Fruit fly (Drosophila melanogaster) whole organism, embryonic: ENCODE data around the gene Tnpo-SR.
A peak's percentile ranks its signal among the peaks of the same experiment; 100 is the strongest.

ENCODE experiments used
- Adf1 ChIP-seq: fragments of 200-800 bp; sonication (Bioruptor generic); IDR thresholded peaks from 2 replicates; pipeline ENCODE4 v1.3.6; 2022; ENCODE audit warnings: missing biosample characterization, missing genetic modification characterization
- Bgb ChIP-seq: fragments of 200-800 bp; sonication (Bioruptor generic); IDR thresholded peaks from 2 replicates; pipeline ENCODE4 v1.3.6; 2022; ENCODE audit warnings: missing biosample characterization, missing genetic modification characterization; ENCODE audit not compliant: partially characterized antibody
- Blimp-1 ChIP-seq: fragments of 200-800 bp; sonication (Bioruptor generic); optimal IDR thresholded peaks from 3 replicates; lab custom pipeline; 2018; ENCODE audit warnings: missing biosample characterization, missing genetic modification characterization, mild to moderate bottlenecking, moderate library complexity, missing genetic modification reagents
- CG12769 ChIP-seq: fragments of 200-800 bp; sonication (Bioruptor generic); optimal IDR thresholded peaks from 2 replicates; lab custom pipeline; 2019; ENCODE audit warnings: missing biosample characterization, mild to moderate bottlenecking, missing genetic modification characterization, moderate library complexity
- CG17385 ChIP-seq: fragments of 200-800 bp; sonication (Bioruptor generic); optimal IDR thresholded peaks from 3 replicates; lab custom pipeline; 2018; ENCODE audit warnings: missing biosample characterization, mild to moderate bottlenecking, missing genetic modification characterization
- CG1832 ChIP-seq: fragments of 200-800 bp; sonication (Bioruptor generic); optimal IDR thresholded peaks from 2 replicates; lab custom pipeline; 2017; ENCODE audit warnings: missing biosample characterization, mild to moderate bottlenecking, missing genetic modification characterization, inconsistent platforms
- CG18599 ChIP-seq: fragments of 200-800 bp; sonication (Bioruptor generic); optimal IDR thresholded peaks from 3 replicates; lab custom pipeline; 2017; ENCODE audit warnings: missing biosample characterization, missing genetic modification characterization, mild to moderate bottlenecking, moderate library complexity, missing genetic modification reagents
- CG2199 ChIP-seq: fragments of 200-800 bp; sonication (Bioruptor generic); IDR thresholded peaks from 3 replicates; pipeline ENCODE4 v1.3.6; 2022; ENCODE audit warnings: missing biosample characterization, missing genetic modification characterization
- CG32532 ChIP-seq: fragments of 200-800 bp; sonication (Bioruptor generic); IDR thresholded peaks from 2 replicates; pipeline ENCODE4 v1.3.6; 2022; ENCODE audit warnings: missing biosample characterization, missing genetic modification characterization
- CG34224 ChIP-seq: fragments of 200-800 bp; sonication (Bioruptor generic); IDR thresholded peaks from 3 replicates; pipeline ENCODE4 v1.3.6; 2022; ENCODE audit warnings: missing biosample characterization, missing genetic modification characterization; ENCODE audit not compliant: partially characterized antibody
- CG34376 ChIP-seq: fragments of 200-800 bp; sonication (Bioruptor generic); optimal IDR thresholded peaks from 2 replicates; lab custom pipeline; 2018; ENCODE audit warnings: missing biosample characterization, mild to moderate bottlenecking, missing genetic modification characterization
- CG34422 ChIP-seq: fragments of 200-800 bp; sonication (Bioruptor generic); IDR thresholded peaks from 3 replicates; pipeline ENCODE4 v1.3.6; 2022; ENCODE audit warnings: missing biosample characterization, missing genetic modification characterization
- CG4360 ChIP-seq: fragments of 200-800 bp; sonication (Bioruptor generic); IDR thresholded peaks from 2 replicates; pipeline ENCODE4 v1.3.6; 2022; ENCODE audit warnings: missing biosample characterization, missing genetic modification characterization
- CG4424 ChIP-seq: fragments of 200-800 bp; sonication (Bioruptor generic); optimal IDR thresholded peaks from 3 replicates; lab custom pipeline; 2016; ENCODE audit warnings: missing biosample characterization, missing genetic modification characterization
- CG5180 ChIP-seq: fragments of 200-800 bp; sonication (Bioruptor generic); optimal IDR thresholded peaks from 3 replicates; lab custom pipeline; 2017; ENCODE audit warnings: missing biosample characterization, missing genetic modification characterization, mild to moderate bottlenecking, moderate library complexity, missing genetic modification reagents
- CG5953 ChIP-seq: fragments of 200-800 bp; sonication (Bioruptor generic); IDR thresholded peaks from 2 replicates; pipeline ENCODE4 v1.3.6; 2022; ENCODE audit warnings: missing biosample characterization, missing genetic modification characterization
- CG6683 ChIP-seq: fragments of 200-800 bp; sonication (Bioruptor generic); optimal IDR thresholded peaks from 2 replicates; lab custom pipeline; 2017; ENCODE audit warnings: missing biosample characterization, mild to moderate bottlenecking, missing genetic modification characterization, missing genetic modification reagents
- CG7786 ChIP-seq: fragments of 200-800 bp; sonication (Bioruptor generic); optimal IDR thresholded peaks from 2 replicates; lab custom pipeline; 2016; ENCODE audit warnings: missing biosample characterization, missing genetic modification characterization
- CG8281 ChIP-seq: fragments of 200-800 bp; sonication (Bioruptor generic); optimal IDR thresholded peaks from 2 replicates; lab custom pipeline; 2018; ENCODE audit warnings: missing biosample characterization, mild to moderate bottlenecking, missing genetic modification characterization, moderate library complexity
- CG8359 ChIP-seq: fragments of 200-800 bp; sonication (Bioruptor generic); optimal IDR thresholded peaks from 2 replicates; lab custom pipeline; 2017; ENCODE audit warnings: missing biosample characterization, mild to moderate bottlenecking, missing genetic modification characterization, borderline replicate concordance
- Drgx ChIP-seq: fragments of 200-800 bp; sonication (Bioruptor generic); IDR thresholded peaks from 2 replicates; pipeline ENCODE4 v1.3.6; 2022; ENCODE audit warnings: missing biosample characterization, missing genetic modification characterization
- ERR ChIP-seq: fragments of 200-800 bp; sonication (Bioruptor generic); optimal IDR thresholded peaks from 2 replicates; lab custom pipeline; 2016; ENCODE audit warnings: missing biosample characterization, missing genetic modification characterization
- H15 ChIP-seq: fragments of 200-800 bp; sonication (Bioruptor generic); IDR thresholded peaks from 3 replicates; pipeline ENCODE4 v1.3.6; 2022; ENCODE audit warnings: missing biosample characterization, missing genetic modification characterization
- Lim3 ChIP-seq: fragments of 200-800 bp; sonication (Bioruptor generic); IDR thresholded peaks from 2 replicates; pipeline ENCODE4 v1.3.6; 2022; ENCODE audit warnings: missing biosample characterization, missing genetic modification characterization
- Max ChIP-seq: fragments of 200-800 bp; sonication (Bioruptor generic); optimal IDR thresholded peaks from 2 replicates; lab custom pipeline; 2016; ENCODE audit warnings: missing biosample characterization, mild to moderate bottlenecking, missing genetic modification characterization
- Med ChIP-seq: fragments of 200-800 bp; sonication (Bioruptor generic); peaks from one replicate; lab custom pipeline; 2016; ENCODE audit warnings: missing biosample characterization, missing genetic modification characterization, mild to moderate bottlenecking, inconsistent platforms, moderate library complexity
- Poxn ChIP-seq: fragments of 200-800 bp; sonication (Bioruptor generic); IDR thresholded peaks from 2 replicates; pipeline ENCODE4 v1.3.6; 2022; ENCODE audit warnings: missing biosample characterization, missing genetic modification characterization
- Vsx1 ChIP-seq: fragments of 200-800 bp; sonication (Bioruptor generic); optimal IDR thresholded peaks from 2 replicates; lab custom pipeline; 2017; ENCODE audit warnings: missing biosample characterization, mild to moderate bottlenecking, missing genetic modification characterization, missing genetic modification reagents
- aop ChIP-seq: fragments of 200-800 bp; sonication (Bioruptor generic); IDR thresholded peaks from 2 replicates; pipeline ENCODE4 v1.3.6; 2022; ENCODE audit warnings: missing biosample characterization, missing genetic modification characterization
- bsh ChIP-seq, 2 experiments: fragments of 200-800 bp; sonication (Bioruptor generic); optimal IDR thresholded peaks; 2 replicates each; lab custom pipeline; 2017 to 2018; ENCODE audit warnings: mild to moderate bottlenecking in 2 of 2, missing biosample characterization in 2 of 2, missing genetic modification characterization in 2 of 2, moderate library complexity in 1 of 2
- ci ChIP-seq: fragments of 200-800 bp; sonication (Bioruptor generic); IDR thresholded peaks from 3 replicates; pipeline ENCODE4 v1.3.6; 2022; ENCODE audit warnings: missing biosample characterization, missing genetic modification characterization
- crol ChIP-seq: fragments of 200-800 bp; sonication (Bioruptor generic); IDR thresholded peaks from 2 replicates; pipeline ENCODE4 v1.3.6; 2022; ENCODE audit warnings: missing biosample characterization, missing genetic modification characterization
- cwo ChIP-seq: fragments of 200-800 bp; sonication (Bioruptor generic); optimal IDR thresholded peaks from 3 replicates; lab custom pipeline; 2017; ENCODE audit warnings: missing biosample characterization, missing genetic modification characterization, mild to moderate bottlenecking, moderate library complexity, missing genetic modification reagents
- fd3F ChIP-seq: fragments of 200-800 bp; sonication (Bioruptor generic); optimal IDR thresholded peaks from 2 replicates; lab custom pipeline; 2018; ENCODE audit warnings: missing biosample characterization, mild to moderate bottlenecking, missing genetic modification characterization, moderate library complexity
- ftz-f1 ChIP-seq: fragments of 200-800 bp; sonication (Bioruptor generic); optimal IDR thresholded peaks from 2 replicates; lab custom pipeline; 2016; ENCODE audit warnings: missing biosample characterization, missing genetic modification characterization
- gro ChIP-seq: fragments of 200-800 bp; sonication (Bioruptor generic); optimal IDR thresholded peaks from 2 replicates; lab custom pipeline; 2016; ENCODE audit warnings: missing biosample characterization, missing genetic modification characterization
- lab ChIP-seq: fragments of 200-800 bp; sonication (Bioruptor generic); optimal IDR thresholded peaks from 3 replicates; lab custom pipeline; 2017; ENCODE audit warnings: missing biosample characterization, missing genetic modification characterization, mild to moderate bottlenecking, moderate library complexity, missing genetic modification reagents
- nom ChIP-seq: fragments of 200-800 bp; sonication (Bioruptor generic); optimal IDR thresholded peaks from 2 replicates; lab custom pipeline; 2017; ENCODE audit warnings: missing biosample characterization, missing genetic modification characterization, mild to moderate bottlenecking, moderate library complexity, missing genetic modification reagents
- pfk ChIP-seq: fragments of 200-800 bp; sonication (Bioruptor generic); optimal IDR thresholded peaks from 2 replicates; lab custom pipeline; 2018; ENCODE audit warnings: missing biosample characterization, mild to moderate bottlenecking, missing genetic modification characterization, moderate library complexity
- row ChIP-seq: fragments of 200-800 bp; sonication (Bioruptor generic); IDR thresholded peaks from 3 replicates; pipeline ENCODE4 v1.3.6; 2022; ENCODE audit warnings: missing biosample characterization, missing genetic modification characterization
- sd ChIP-seq: fragments of 200-800 bp; sonication (Bioruptor generic); optimal IDR thresholded peaks from 3 replicates; lab custom pipeline; 2018; ENCODE audit warnings: missing biosample characterization, mild to moderate bottlenecking, missing genetic modification characterization, moderate library complexity
- toy ChIP-seq: fragments of 200-800 bp; sonication (Bioruptor generic); IDR thresholded peaks from 2 replicates; pipeline ENCODE4 v1.3.6; 2022; ENCODE audit warnings: missing biosample characterization, missing genetic modification characterization

Tnpo-SR gene

DNA sequence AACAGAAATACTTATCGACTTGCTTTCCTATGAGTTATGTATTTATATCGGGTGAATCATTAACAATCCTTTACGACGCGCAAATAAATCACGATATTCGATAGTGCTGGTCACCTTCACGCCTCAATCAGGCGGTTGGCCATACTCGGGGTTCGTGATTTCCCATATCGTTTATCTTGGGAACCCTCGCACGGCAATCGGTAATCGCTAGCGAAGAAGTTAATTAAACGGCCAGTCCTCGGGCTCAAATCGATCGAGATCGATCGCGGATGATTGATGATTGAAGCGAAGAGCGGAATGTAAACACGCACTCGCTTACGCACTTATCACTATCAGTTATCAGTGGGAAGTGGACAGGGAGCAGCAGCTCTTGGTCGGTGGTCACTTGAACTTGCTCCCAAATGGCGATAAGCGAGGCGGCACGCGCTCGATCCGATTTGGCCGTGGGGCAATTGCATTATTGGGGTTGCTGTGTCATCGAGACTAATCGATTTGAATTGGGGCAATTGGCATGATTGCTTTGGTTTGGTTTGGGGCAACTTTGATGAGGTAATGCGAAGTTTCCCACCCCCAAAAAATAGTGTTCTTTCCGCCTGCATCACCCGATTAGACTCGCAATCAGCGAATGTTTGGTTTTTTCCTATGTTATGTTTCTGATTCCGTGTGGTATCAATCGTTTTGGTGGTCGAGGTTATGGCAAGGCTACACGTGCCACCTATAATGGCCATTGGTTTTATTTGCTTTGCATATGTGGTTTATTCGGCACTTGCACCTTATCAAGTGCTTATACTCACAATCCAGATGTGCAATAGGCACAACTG, 41.4 kb downstream of the Tnpo-SR start (continued):
- TF ChIP-seq Bgb (0 out of 2 replicates have a peak, but pooled peaks have one; percentile 18), CG4424 (GFP tag; lab: Kevin White, UChicago) (no peak), CG34422 (GFP tag; lab: Robert Waterston, UW) (no peak), CG6683 (GFP tag; lab: Kevin White, UChicago) (no peak), sd (tag; lab: Kevin White, UChicago) (peak; percentile 70), CG5180 (GFP tag; lab: Kevin White, UChicago) (peak; percentile 11), Vsx1 (peak; percentile 34), gro (GFP tag; lab: Kevin White, UChicago) (peak; percentile 36), fd3F (GFP tag; lab: Kevin White, UChicago) (no peak), CG4360 (GFP tag; lab: Robert Waterston, UW) (no peak), toy (GFP tag; lab: Robert Waterston, UW) (no peak), CG18599 (peak; percentile 44), Poxn (GFP tag; lab: Robert Waterston, UW) (no peak), H15 (no peak), Lim3 (GFP tag; lab: Robert Waterston, UW) (peak; percentile 63; the same call in 1 of the 2 replicates)

DNA sequence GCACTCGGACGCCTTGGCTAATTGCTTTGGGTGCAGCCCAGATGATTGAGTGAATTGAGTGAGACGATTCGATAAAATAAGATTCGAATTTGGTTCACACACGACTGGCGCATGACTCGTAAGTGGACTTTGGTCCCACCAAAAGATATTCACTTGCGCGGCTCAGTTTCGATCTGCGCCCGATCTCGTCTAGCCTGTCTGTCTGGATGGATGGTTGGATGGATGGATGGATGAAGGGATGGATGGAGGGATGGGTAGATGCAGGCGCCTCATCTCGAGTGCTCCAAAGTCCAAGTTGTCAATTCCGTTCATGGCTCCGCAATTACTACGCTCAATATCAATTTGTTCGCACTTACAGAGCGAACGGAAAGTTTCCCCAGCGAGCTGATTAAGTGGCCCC, 42.8 kb downstream of the Tnpo-SR start:
- TF ChIP-seq nom (GFP tag; lab: Kevin White, UChicago) (peak; percentile 96), Med (GFP tag; lab: Kevin White, UChicago) (peak; percentile 50), CG5180 (GFP tag; lab: Kevin White, UChicago) (peak; percentile 24), bsh (GFP tag; optimal IDR thresholded peaks at IDR 0.05; lab: Kevin White, UChicago) (peak in 1 of 2 experiments; percentile 69), Adf1 (GFP tag; lab: Robert Waterston, UW) (no peak), CG8281 (tag; lab: Kevin White, UChicago) (peak; percentile 96)

DNA sequence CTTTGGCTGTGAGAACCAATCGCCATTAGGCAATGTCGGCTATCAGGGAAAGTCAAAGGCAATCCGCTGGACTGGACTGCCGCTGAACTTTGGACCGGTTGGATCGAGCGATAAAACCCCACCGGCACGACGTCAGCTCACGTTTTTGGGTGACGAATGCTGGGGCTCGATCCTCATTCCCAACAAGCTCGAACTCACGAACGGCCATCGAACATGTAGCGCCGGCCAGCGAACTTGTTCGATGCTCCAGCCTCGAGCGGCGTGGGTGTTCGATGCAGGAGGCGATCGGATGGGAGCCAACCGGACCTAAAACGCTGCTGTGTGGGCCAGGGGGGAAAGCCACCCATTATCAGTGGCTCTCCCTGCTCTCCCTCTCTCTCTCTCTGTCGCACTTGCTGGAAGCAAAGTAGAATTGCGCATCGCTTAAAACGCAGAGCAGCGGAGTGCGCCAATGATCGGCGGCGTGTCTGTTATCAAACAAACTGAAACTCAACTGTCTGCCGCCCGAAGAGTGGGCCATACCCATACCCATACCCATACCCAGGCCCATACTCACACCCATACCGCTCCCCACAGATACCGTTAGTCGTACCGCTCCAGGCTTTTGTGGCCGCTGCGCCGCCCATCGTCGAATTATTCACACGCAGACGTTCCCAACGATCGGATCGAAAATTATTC, 45.0 kb downstream of the Tnpo-SR start, which contains the start of gene daw:
TSS of gene daw (plus strand) at position 628 of the 678 bp plus-strand sequence.
- TF ChIP-seq CG32532 (GFP tag; lab: Robert Waterston, UW) (peak; percentile 9; the same call in 1 of the 2 replicates), CG18599 (peak; percentile 12), CG7786 (GFP tag; lab: Kevin White, UChicago) (no peak), Adf1 (GFP tag; lab: Robert Waterston, UW) (peak; percentile 49; the same call in 1 of the 2 replicates), aop (GFP tag; lab: Robert Waterston, UW) (peak; percentile 39; the same call in 1 of the 2 replicates), CG17385 (no peak), row (GFP tag; lab: Robert Waterston, UW) (no peak), CG8359 (no peak), Max (no peak), CG1832 (GFP tag; lab: Kevin White, UChicago) (peak; percentile 20), pfk (GFP tag; lab: Kevin White, UChicago) (no peak), Med (GFP tag; lab: Kevin White, UChicago) (peak; percentile 60), Blimp-1 (GFP tag; lab: Kevin White, UChicago) (peak; percentile 26), lab (peak; percentile 60), CG12769 (tag; lab: Kevin White, UChicago) (peak; percentile 68), ftz-f1 (GFP tag; lab: Kevin White, UChicago) (peak; percentile 11), ci (0 out of 3 replicates have a peak, but pooled peaks have one; percentile 42), ERR (GFP tag; lab: Kevin White, UChicago) (peak; percentile 22), nom (GFP tag; lab: Kevin White, UChicago) (peak; percentile 97), CG34376 (GFP tag; lab: Kevin White, UChicago) (peak; percentile 85), CG2199 (GFP tag; lab: Robert Waterston, UW) (peak; percentile 96), cwo (GFP tag; lab: Kevin White, UChicago) (peak; percentile 86), CG34224 (peak; percentile 13; the same call in 1 of the 3 replicates), crol (GFP tag; lab: Robert Waterston, UW) (peak; percentile 90), CG5953 (GFP tag; lab: Robert Waterston, UW) (no peak), bsh (GFP tag; optimal IDR thresholded peaks at IDR 0.05; lab: Kevin White, UChicago) (peak in 1 of 2 experiments; percentile 77), Drgx (GFP tag; lab: Robert Waterston, UW) (0 out of 2 replicates have a peak, but pooled peaks have one; percentile 24)
